Worm (Caenorhabditis elegans): ENCODE results near the gene unc-98.

ce11 chrX:7525271-7525670 is 48.1 kb downstream of the unc-98 start, which contains the start of gene F46C8.3:
- TF ChIP-seq nhr-237 (tag; optimal IDR thresholded peaks at IDR 0.05), result no peak
- TF ChIP-seq nhr-67 (tag; optimal IDR thresholded peaks at IDR 0.05), result no peak
- no peak for TF ChIP-seq nhr-11 (tag; optimal IDR thresholded peaks at IDR 0.05)
- TF ChIP-seq ceh-82 (tag; optimal IDR thresholded peaks at IDR 0.05), result no peak
- no peak for TF ChIP-seq egl-5 (tag; optimal IDR thresholded peaks at IDR 0.05)

All from whole organism, L3 larva.